Worm (Caenorhabditis elegans): Measurements from ENCODE around the gene str-171.

ce11 chrV:15150661-15151060 is 18.3 kb upstream of the str-171 start, which contains the start of gene T09F5.2:
- no peak for TF ChIP-seq rpc-1 (optimal IDR thresholded peaks at IDR 0.05)
- no peak for TF ChIP-seq rpc-1 (tag; optimal IDR thresholded peaks at IDR 0.05)
- no peak for TF ChIP-seq dpl-1 (GFP tag; optimal IDR thresholded peaks at IDR 0.05)
- no peak for TF ChIP-seq ama-1 (optimal IDR thresholded peaks at IDR 0.05)
- no peak for TF ChIP-seq ama-1 (GFP tag; optimal IDR thresholded peaks at IDR 0.05)
- no peak for TF ChIP-seq Y95B8A.8 (GFP tag; IDR thresholded peaks at IDR 0.05)
- TF ChIP-seq hmg-1.2 (GFP tag; IDR thresholded peaks at IDR 0.05), result no peak
- TF ChIP-seq nhr-120 (GFP tag; IDR thresholded peaks at IDR 0.05), result no peak
- no peak for TF ChIP-seq C17E4.6 (GFP tag; IDR thresholded peaks at IDR 0.05)
- TF ChIP-seq unc-62 (GFP tag; optimal IDR thresholded peaks at IDR 0.05), result no peak
- no peak for TF ChIP-seq Y56A3A.18 (GFP tag; IDR thresholded peaks at IDR 0.05)

All from whole organism, young adult.